Worm (Caenorhabditis elegans): ENCODE data around the gene F25G6.1.

F25G6.1 gene

DNA sequence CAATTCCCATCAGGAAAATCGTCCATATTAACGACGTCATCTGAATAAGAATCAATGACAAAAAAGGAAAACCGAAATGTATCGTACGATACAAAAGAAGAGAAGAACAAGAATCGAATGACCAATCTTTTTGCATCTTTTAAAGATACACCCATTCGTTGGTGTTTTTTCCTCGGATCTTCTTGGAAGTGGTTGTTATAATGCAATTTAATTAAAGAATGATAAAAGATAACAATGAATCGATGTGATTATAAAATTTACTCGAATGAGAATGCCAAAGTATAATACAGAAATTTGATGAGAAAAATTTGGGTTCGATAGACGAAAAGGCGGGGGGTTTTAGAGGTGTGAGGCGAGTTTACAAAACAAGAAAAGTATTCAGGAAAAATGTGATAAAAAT is 54.2 kb downstream of the F25G6.1 start, which contains the start of gene F41E6.12:
TSS of gene F41E6.12 (minus strand) at position 101 of the 400 bp plus-strand sequence.
- TF ChIP-seq ztf-4 (tag; optimal IDR thresholded peaks at IDR 0.05) (no peak), elt-1 (tag; optimal IDR thresholded peaks at IDR 0.05) (no peak), nhr-12 (tag; optimal IDR thresholded peaks at IDR 0.05) (no peak), sma-9 (GFP tag; optimal IDR thresholded peaks at IDR 0.05) (no peak), sma-9 (tag; optimal IDR thresholded peaks at IDR 0.05) (no peak), lin-39 (tag; optimal IDR thresholded peaks at IDR 0.05) (no peak), unc-62 (GFP tag; optimal IDR thresholded peaks at IDR 0.05) (no peak), alr-1 (tag; optimal IDR thresholded peaks at IDR 0.05) (no peak), skn-1 (tag; optimal IDR thresholded peaks at IDR 0.05) (no peak), nhr-25 (tag; optimal IDR thresholded peaks at IDR 0.05) (no peak), Y55F3AM.14 (GFP tag; optimal IDR thresholded peaks at IDR 0.05) (no peak), ztf-11 (tag; optimal IDR thresholded peaks at IDR 0.05) (no peak), snpc-4 (tag; optimal IDR thresholded peaks at IDR 0.05) (no peak), nhr-21 (tag; optimal IDR thresholded peaks at IDR 0.05) (no peak), lin-13 (GFP tag; optimal IDR thresholded peaks at IDR 0.05) (no peak)
